Worm (Caenorhabditis elegans): Measurements from ENCODE around the gene pph-6.

pph-6 gene

DNA sequence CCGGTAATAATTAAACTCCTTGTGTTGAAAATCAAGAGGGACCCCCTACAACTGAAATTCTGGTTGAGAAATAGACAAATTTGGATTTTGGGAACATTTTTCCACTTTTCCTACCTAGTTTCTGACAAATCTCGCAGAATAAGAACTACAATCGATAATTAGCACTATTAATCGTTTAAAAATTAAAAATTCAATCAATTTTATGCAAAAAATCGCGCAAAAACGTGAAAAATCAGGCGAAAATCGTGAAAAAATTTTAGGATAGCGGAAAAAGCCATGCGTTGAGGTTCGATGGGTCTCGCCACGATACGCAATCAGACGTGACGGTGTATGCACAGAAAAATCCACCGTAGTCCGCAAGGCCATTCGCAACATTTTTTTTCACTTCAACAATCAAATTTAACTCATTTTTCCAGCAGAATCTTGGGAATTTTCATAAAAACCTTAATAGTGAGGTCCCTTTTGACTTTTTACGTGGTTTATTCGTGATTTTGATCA lies 43.6 kb downstream of the pph-6 start, which contains the start of gene lias-1 (continued):
- TF ChIP-seq T07F8.4 (tag; optimal IDR thresholded peaks at IDR 0.05) (no peak), rpc-1 (optimal IDR thresholded peaks at IDR 0.05) (no peak), rpc-1 (tag; optimal IDR thresholded peaks at IDR 0.05) (no peak), nfyb-1 (GFP tag; IDR thresholded peaks at IDR 0.05) (0 out of 2 replicates have a peak, but pooled peaks have one; percentile 27), nhr-120 (GFP tag; IDR thresholded peaks at IDR 0.05) (no peak), mcd-1 (GFP tag; IDR thresholded peaks at IDR 0.05) (peak; percentile 78), egrh-3 (GFP tag; IDR thresholded peaks at IDR 0.05) (no peak), rcor-1 (GFP tag; IDR thresholded peaks at IDR 0.05) (peak; percentile 59), F10E7.11 (tag; optimal IDR thresholded peaks at IDR 0.05) (no peak), ccch-3 (GFP tag; optimal IDR thresholded peaks at IDR 0.05) (no peak), B0035.1 (tag; optimal IDR thresholded peaks at IDR 0.05) (no peak), snpc-3.4 (tag; optimal IDR thresholded peaks at IDR 0.05) (no peak), F55B11.4 (tag; optimal IDR thresholded peaks at IDR 0.05; ENCODE audit: borderline replicate concordance, insufficient read depth) (no peak), ZK185.1 (tag; optimal IDR thresholded peaks at IDR 0.05; ENCODE audit: poor library complexity, severe bottlenecking) (peak; percentile 76), nhr-179 (tag; optimal IDR thresholded peaks at IDR 0.05) (no peak), mel-28 (tag; optimal IDR thresholded peaks at IDR 0.05; ENCODE audit: borderline replicate concordance) (no peak), efl-1 (GFP tag; optimal IDR thresholded peaks at IDR 0.05) (peak; percentile 60), ztf-18 (tag; optimal IDR thresholded peaks at IDR 0.05) (peak; percentile 21), ztf-26 (tag; optimal IDR thresholded peaks at IDR 0.05) (no peak), lin-54 (GFP tag; optimal IDR thresholded peaks at IDR 0.05) (peak; percentile 69), die-1 (tag; optimal IDR thresholded peaks at IDR 0.05) (no peak), cebp-2 (GFP tag; IDR thresholded peaks at IDR 0.05) (no peak), ceh-79 (tag; optimal IDR thresholded peaks at IDR 0.05) (no peak), ceh-91 (GFP tag; IDR thresholded peaks at IDR 0.05) (peak; percentile 52), Y95B8A.8 (GFP tag; IDR thresholded peaks at IDR 0.05) (no peak; the same call in 1 of the 2 replicates), hrde-1 (tag; optimal IDR thresholded peaks at IDR 0.05; ENCODE audit: borderline replicate concordance) (no peak), K11D2.4 (GFP tag; IDR thresholded peaks at IDR 0.05) (no peak), attf-3 (GFP tag; conservative IDR thresholded peaks at IDR 0.05) (no peak), snpc-1.3 (tag; optimal IDR thresholded peaks at IDR 0.05; ENCODE audit: insufficient read depth) (peak; percentile 76), dox-1 (GFP tag; IDR thresholded peaks at IDR 0.05) (peak; percentile 75), B0336.3 (GFP tag; IDR thresholded peaks at IDR 0.05) (0 out of 2 replicates have a peak, but pooled peaks have one; percentile 27), ztf-28 (GFP tag; IDR thresholded peaks at IDR 0.05) (no peak), nfya-2 (GFP tag; IDR thresholded peaks at IDR 0.05) (no peak), mes-4 (tag; optimal IDR thresholded peaks at IDR 0.05) (no peak), tbx-9 (tag; optimal IDR thresholded peaks at IDR 0.05; ENCODE audit: borderline replicate concordance) (no peak), F57A8.1 (GFP tag; optimal IDR thresholded peaks at IDR 0.05) (no peak), chd-7 (tag; optimal IDR thresholded peaks at IDR 0.05) (no peak), lsy-27 (tag; optimal IDR thresholded peaks at IDR 0.05; ENCODE audit: borderline replicate concordance, insufficient read depth) (no peak), lin-40 (tag; optimal IDR thresholded peaks at IDR 0.05) (peak; percentile 70), ama-1 (optimal IDR thresholded peaks at IDR 0.05) (no peak), ama-1 (GFP tag; optimal IDR thresholded peaks at IDR 0.05) (peak in 1 of 2 experiments; percentile 17), F37B4.10 (GFP tag; IDR thresholded peaks at IDR 0.05) (no peak), D2030.7 (GFP tag; IDR thresholded peaks at IDR 0.05) (peak; percentile 55; the same call in 1 of the 2 replicates), F23B12.7 (tag; optimal IDR thresholded peaks at IDR 0.05; ENCODE audit: insufficient read depth) (peak; percentile 89), hsf-1 (GFP tag; IDR thresholded peaks at IDR 0.05) (no peak), C17E4.6 (GFP tag; IDR thresholded peaks at IDR 0.05) (no peak), F52B5.7 (tag; optimal IDR thresholded peaks at IDR 0.05) (no peak), lir-1 (GFP tag; conservative IDR thresholded peaks at IDR 0.05) (no peak), sptf-2 (GFP tag; optimal IDR thresholded peaks at IDR 0.05) (no peak)

Data from whole organism, young adult.